Fruit fly (Drosophila melanogaster) whole organism, embryonic: Measurements from ENCODE around the gene Hr4.

Experiments used
- Ada2b ChIP-seq: fragments of 200-800 bp; sonication (Bioruptor generic); IDR thresholded peaks from 2 replicates; pipeline ENCODE4 v1.3.6; 2022; ENCODE audit warnings: missing biosample characterization, missing genetic modification characterization
- Adf1 ChIP-seq: fragments of 200-800 bp; sonication (Bioruptor generic); IDR thresholded peaks from 2 replicates; pipeline ENCODE4 v1.3.6; 2022; ENCODE audit warnings: missing biosample characterization, missing genetic modification characterization
- Atf6 ChIP-seq: fragments of 200-800 bp; sonication (Bioruptor generic); IDR thresholded peaks from 2 replicates; pipeline ENCODE4 v1.3.6; 2022; ENCODE audit warnings: missing biosample characterization, missing genetic modification characterization
- CG11085 ChIP-seq: fragments of 200-800 bp; sonication (Bioruptor generic); IDR thresholded peaks from 2 replicates; pipeline ENCODE4 v1.3.6; 2022; ENCODE audit warnings: missing biosample characterization, missing genetic modification characterization
- CG11093 ChIP-seq: fragments of 200-800 bp; sonication (Bioruptor generic); IDR thresholded peaks from 3 replicates; pipeline ENCODE4 v1.3.6; 2022; ENCODE audit warnings: missing biosample characterization, missing genetic modification characterization
- CG11504 ChIP-seq: fragments of 200-800 bp; sonication (Bioruptor generic); optimal IDR thresholded peaks from 3 replicates; lab custom pipeline; 2019; ENCODE audit warnings: missing biosample characterization, mild to moderate bottlenecking, missing genetic modification characterization, moderate library complexity
- CG12104 ChIP-seq: fragments of 200-800 bp; sonication (Bioruptor generic); optimal IDR thresholded peaks from 3 replicates; lab custom pipeline; 2016; ENCODE audit warnings: missing biosample characterization, missing genetic modification characterization
- CG13123 ChIP-seq: fragments of 200-800 bp; sonication (Bioruptor generic); optimal IDR thresholded peaks from 2 replicates; lab custom pipeline; 2016; ENCODE audit warnings: missing biosample characterization, missing genetic modification characterization
- CG1529 ChIP-seq: fragments of 200-800 bp; sonication (Bioruptor generic); optimal IDR thresholded peaks from 3 replicates; lab custom pipeline; 2018; ENCODE audit warnings: missing biosample characterization, missing genetic modification characterization
- CG15696 ChIP-seq: fragments of 200-800 bp; sonication (Bioruptor generic); optimal IDR thresholded peaks from 2 replicates; lab custom pipeline; 2019; ENCODE audit warnings: missing biosample characterization, mild to moderate bottlenecking, missing genetic modification characterization, moderate library complexity
- CG17359 ChIP-seq: fragments of 200-800 bp; sonication (Bioruptor generic); optimal IDR thresholded peaks from 3 replicates; lab custom pipeline; 2018; ENCODE audit warnings: missing biosample characterization, mild to moderate bottlenecking, missing genetic modification characterization, moderate library complexity
- CG17612 ChIP-seq: fragments of 200-800 bp; sonication (Bioruptor generic); IDR thresholded peaks from 2 replicates; pipeline ENCODE4 v1.3.6; 2022; ENCODE audit warnings: missing biosample characterization, missing genetic modification characterization
- CG18599 ChIP-seq: fragments of 200-800 bp; sonication (Bioruptor generic); optimal IDR thresholded peaks from 3 replicates; lab custom pipeline; 2017; ENCODE audit warnings: missing biosample characterization, missing genetic modification characterization, mild to moderate bottlenecking, moderate library complexity, missing genetic modification reagents
- CG2202 ChIP-seq: fragments of 200-800 bp; sonication (Bioruptor generic); optimal IDR thresholded peaks from 2 replicates; lab custom pipeline; 2018; ENCODE audit warnings: missing biosample characterization, mild to moderate bottlenecking, missing genetic modification characterization
- CG32532 ChIP-seq: fragments of 200-800 bp; sonication (Bioruptor generic); IDR thresholded peaks from 2 replicates; pipeline ENCODE4 v1.3.6; 2022; ENCODE audit warnings: missing biosample characterization, missing genetic modification characterization
- CG32767 ChIP-seq: fragments of 200-800 bp; sonication (Bioruptor generic); IDR thresholded peaks from 2 replicates; pipeline ENCODE4 v1.3.6; 2022; ENCODE audit warnings: missing biosample characterization, missing genetic modification characterization
- CG3281 ChIP-seq: fragments of 200-800 bp; sonication (Bioruptor generic); optimal IDR thresholded peaks from 3 replicates; lab custom pipeline; 2017; ENCODE audit warnings: missing biosample characterization, mild to moderate bottlenecking, missing genetic modification characterization
- CG4617 ChIP-seq: fragments of 200-800 bp; sonication (Bioruptor generic); optimal IDR thresholded peaks from 3 replicates; lab custom pipeline; 2016; ENCODE audit warnings: missing biosample characterization, missing genetic modification characterization, borderline replicate concordance
- CG5245 ChIP-seq: fragments of 200-800 bp; sonication (Bioruptor generic); optimal IDR thresholded peaks from 3 replicates; lab custom pipeline; 2016; ENCODE audit warnings: missing biosample characterization, missing genetic modification characterization
- CG6272 ChIP-seq: fragments of 200-800 bp; sonication (Bioruptor generic); IDR thresholded peaks from 2 replicates; pipeline ENCODE4 v1.3.6; 2022; ENCODE audit warnings: missing biosample characterization, missing genetic modification characterization
- CG6683 ChIP-seq: fragments of 200-800 bp; sonication (Bioruptor generic); optimal IDR thresholded peaks from 2 replicates; lab custom pipeline; 2017; ENCODE audit warnings: missing biosample characterization, mild to moderate bottlenecking, missing genetic modification characterization, missing genetic modification reagents
- CG6854 ChIP-seq: fragments of 200-800 bp; sonication (Bioruptor generic); optimal IDR thresholded peaks from 3 replicates; lab custom pipeline; 2017; ENCODE audit warnings: missing biosample characterization, mild to moderate bottlenecking, missing genetic modification characterization
- CG7987 ChIP-seq: fragments of 200-800 bp; sonication (Bioruptor generic); optimal IDR thresholded peaks from 2 replicates; lab custom pipeline; 2018; ENCODE audit warnings: missing biosample characterization, mild to moderate bottlenecking, missing genetic modification characterization, moderate library complexity
- CG9932 ChIP-seq: fragments of 200-800 bp; sonication (Bioruptor generic); IDR thresholded peaks from 2 replicates; pipeline ENCODE4 v1.3.6; 2022; ENCODE audit warnings: missing biosample characterization, missing genetic modification characterization
- D19A ChIP-seq: fragments of 200-800 bp; optimal IDR thresholded peaks from 3 replicates; lab custom pipeline; 2019; ENCODE audit warnings: missing biosample characterization, mild to moderate bottlenecking, missing genetic modification characterization, moderate library complexity
- Dad ChIP-seq: fragments of 200-800 bp; sonication (Bioruptor generic); optimal IDR thresholded peaks from 3 replicates; lab custom pipeline; 2016; ENCODE audit warnings: missing biosample characterization, missing genetic modification characterization
- Dip3 ChIP-seq: fragments of 200-800 bp; sonication (Bioruptor generic); optimal IDR thresholded peaks from 3 replicates; lab custom pipeline; 2016; ENCODE audit warnings: missing biosample characterization, missing genetic modification characterization
- Doc3 ChIP-seq: fragments of 200-800 bp; sonication (Bioruptor generic); IDR thresholded peaks from 3 replicates; pipeline ENCODE4 v1.3.6; 2022; ENCODE audit warnings: missing biosample characterization, missing genetic modification characterization; ENCODE audit not compliant: partially characterized antibody
- Lim3 ChIP-seq: fragments of 200-800 bp; sonication (Bioruptor generic); IDR thresholded peaks from 2 replicates; pipeline ENCODE4 v1.3.6; 2022; ENCODE audit warnings: missing biosample characterization, missing genetic modification characterization
- NK7.1 ChIP-seq: fragments of 200-800 bp; sonication (Bioruptor generic); optimal IDR thresholded peaks from 3 replicates; lab custom pipeline; 2016; ENCODE audit warnings: missing biosample characterization, missing genetic modification characterization
- Sin3A ChIP-seq: fragments of >200 bp; optimal IDR thresholded peaks from 2 replicates; lab custom pipeline; 2018
- Taf1 ChIP-seq: fragments of 200-800 bp; sonication (Bioruptor generic); IDR thresholded peaks from 2 replicates; pipeline ENCODE4 v1.3.6; 2022; ENCODE audit warnings: missing biosample characterization, missing genetic modification characterization
- Xbp1 ChIP-seq: fragments of 200-800 bp; sonication (Bioruptor generic); optimal IDR thresholded peaks from 3 replicates; lab custom pipeline; 2016; ENCODE audit warnings: missing biosample characterization, mild to moderate bottlenecking, missing genetic modification characterization
- bsh ChIP-seq, 2 experiments: fragments of 200-800 bp; sonication (Bioruptor generic); optimal IDR thresholded peaks; 2 replicates each; lab custom pipeline; 2017 to 2018; ENCODE audit warnings: mild to moderate bottlenecking in 2 of 2, missing biosample characterization in 2 of 2, missing genetic modification characterization in 2 of 2, moderate library complexity in 1 of 2
- cas ChIP-seq: fragments of 200-800 bp; sonication (Bioruptor generic); IDR thresholded peaks from 2 replicates; pipeline ENCODE4 v1.3.6; 2022; ENCODE audit warnings: missing biosample characterization, missing genetic modification characterization
- da ChIP-seq: fragments of 200-800 bp; sonication (Bioruptor generic); optimal IDR thresholded peaks from 2 replicates; lab custom pipeline; 2016; ENCODE audit warnings: missing biosample characterization, missing genetic modification characterization
- dan ChIP-seq: fragments of 200-800 bp; sonication (Bioruptor generic); IDR thresholded peaks from 2 replicates; pipeline ENCODE4 v1.3.6; 2022; ENCODE audit warnings: missing biosample characterization, missing genetic modification characterization
- fd64A ChIP-seq: fragments of 200-800 bp; sonication (Bioruptor generic); optimal IDR thresholded peaks from 3 replicates; lab custom pipeline; 2018; ENCODE audit warnings: missing biosample characterization, mild to moderate bottlenecking, missing genetic modification characterization
- fu2 ChIP-seq: fragments of 200-800 bp; sonication (Bioruptor generic); optimal IDR thresholded peaks from 2 replicates; lab custom pipeline; 2016; ENCODE audit warnings: missing biosample characterization, missing genetic modification characterization
- gt ChIP-seq: fragments of 200-800 bp; sonication (Bioruptor generic); IDR thresholded peaks from 2 replicates; pipeline ENCODE4 v1.3.6; 2022; ENCODE audit warnings: missing biosample characterization, missing genetic modification characterization
- hbn ChIP-seq: fragments of 200-800 bp; sonication (Bioruptor generic); IDR thresholded peaks from 2 replicates; pipeline ENCODE4 v1.3.6; 2022; ENCODE audit warnings: missing biosample characterization, missing genetic modification characterization; ENCODE audit not compliant: partially characterized antibody
- jigr1 ChIP-seq: fragments of 200-800 bp; sonication (Bioruptor generic); IDR thresholded peaks from 3 replicates; pipeline ENCODE4 v1.3.6; 2022; ENCODE audit warnings: missing biosample characterization, missing genetic modification characterization
- nau ChIP-seq: fragments of 200-800 bp; sonication (Bioruptor generic); optimal IDR thresholded peaks from 3 replicates; lab custom pipeline; 2017; ENCODE audit warnings: missing biosample characterization, mild to moderate bottlenecking, missing genetic modification characterization, missing genetic modification reagents
- oc ChIP-seq: fragments of 200-800 bp; sonication (Bioruptor generic); optimal IDR thresholded peaks from 2 replicates; lab custom pipeline; 2018; ENCODE audit warnings: missing biosample characterization, mild to moderate bottlenecking, missing genetic modification characterization, moderate library complexity
- prd ChIP-seq, 3 experiments: fragments of >200 bp in 2 of 3; fragments of 200-800 bp in 1 of 3; sonication (Bioruptor generic) in 1 of 3; optimal IDR thresholded peaks in 2 of 3; IDR thresholded peaks in 1 of 3; 2 replicates in 2 of 3; 3 replicates in 1 of 3; pipeline versions ENCODE4 v1.3.6 to Lab custom; 2017 to 2022; ENCODE audit warnings: missing biosample characterization in 1 of 3, missing genetic modification characterization in 1 of 3
- rib ChIP-seq: fragments of 200-800 bp; sonication (Bioruptor generic); IDR thresholded peaks from 2 replicates; pipeline ENCODE4 v1.3.6; 2022; ENCODE audit warnings: missing biosample characterization, missing genetic modification characterization
- seq ChIP-seq: fragments of 200-800 bp; sonication (Bioruptor generic); IDR thresholded peaks from 2 replicates; pipeline ENCODE4 v1.3.6; 2022; ENCODE audit warnings: missing biosample characterization, missing genetic modification characterization
- sisA ChIP-seq: fragments of 200-800 bp; sonication (Bioruptor generic); IDR thresholded peaks from 2 replicates; pipeline ENCODE4 v1.3.6; 2022; ENCODE audit warnings: missing biosample characterization, missing genetic modification characterization
- tgo ChIP-seq: fragments of 200-800 bp; sonication (Bioruptor generic); IDR thresholded peaks from 3 replicates; pipeline ENCODE4 v1.3.6; 2022; ENCODE audit warnings: missing biosample characterization, missing genetic modification characterization
- twi ChIP-seq: fragments of 200-800 bp; optimal IDR thresholded peaks from 2 replicates; lab custom pipeline; 2019; ENCODE audit warnings: missing biosample characterization, mild to moderate bottlenecking, missing genetic modification characterization, moderate library complexity

The Hr4 gene

DNA sequence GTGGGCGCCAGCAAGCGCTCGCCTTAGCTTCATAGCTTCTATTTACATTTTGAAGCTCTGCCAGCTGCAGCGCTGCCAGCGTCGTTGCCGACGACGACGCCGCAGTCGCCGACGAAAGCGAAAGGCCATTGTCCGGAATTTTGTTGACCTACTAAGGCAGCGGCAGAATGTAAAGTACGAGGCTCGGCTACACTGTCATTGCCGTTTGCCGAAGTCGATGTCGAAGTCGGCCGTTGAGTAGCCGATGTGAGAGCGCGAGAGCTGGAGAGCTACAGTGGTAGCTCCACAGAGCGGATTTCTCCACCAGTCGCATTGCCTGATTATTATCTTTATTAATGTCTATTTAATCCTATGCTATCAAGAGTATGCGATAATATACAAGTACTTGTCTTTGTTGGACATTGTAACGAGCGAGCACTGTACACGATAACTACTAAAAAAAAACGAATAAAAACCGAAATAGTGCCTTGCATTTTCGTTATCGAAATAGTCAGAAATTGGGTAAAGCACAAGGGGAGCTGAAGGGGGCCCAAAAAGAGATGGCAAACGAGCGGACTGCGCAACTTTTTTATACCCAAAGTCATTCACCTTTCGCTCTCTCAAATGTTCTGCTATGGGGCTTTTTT, 22.0 kb downstream of the Hr4 start (continued):
- TF ChIP-seq CG1529 (GFP tag; lab: Kevin White, UChicago), result peak; percentile 91
- peak; percentile 91 for TF ChIP-seq Lim3 (GFP tag; lab: Robert Waterston, UW)
- peak; percentile 91 for TF ChIP-seq Adf1 (GFP tag; lab: Robert Waterston, UW)
- peak; percentile 91 for TF ChIP-seq CG32767 (GFP tag; lab: Robert Waterston, UW)
- TF ChIP-seq Atf6 (GFP tag; lab: Robert Waterston, UW), result peak; percentile 93
- TF ChIP-seq oc (tag; lab: Kevin White, UChicago), result peak; percentile 96
- TF ChIP-seq CG17359, result peak; percentile 97
- TF ChIP-seq CG11504 (tag; lab: Kevin White, UChicago), result peak; percentile 95
- peak; percentile 94 for TF ChIP-seq CG18599
- peak; percentile 86 for TF ChIP-seq CG12104
- peak; percentile 70 for TF ChIP-seq twi (tag; lab: Kevin White, UChicago)
- TF ChIP-seq sisA (GFP tag; lab: Robert Waterston, UW), result peak; percentile 98
- peak; percentile 85 for TF ChIP-seq CG7987
- no peak for TF ChIP-seq prd (optimal IDR thresholded peaks at IDR 0.05; lab: Kevin White, UChicago)
- TF ChIP-seq prd (GFP tag; IDR thresholded peaks at IDR 0.05; lab: Robert Waterston, UW), result peak; percentile 96
- peak; percentile 92 for TF ChIP-seq CG32532 (GFP tag; lab: Robert Waterston, UW)
- peak; percentile 56; the same call in 1 of the 2 replicates for TF ChIP-seq cas (GFP tag; lab: Robert Waterston, UW)
- TF ChIP-seq CG3281 (GFP tag; lab: Kevin White, UChicago), result peak; percentile 88
- TF ChIP-seq CG6683 (GFP tag; lab: Kevin White, UChicago), result peak; percentile 86
- no peak for TF ChIP-seq hbn (GFP tag; lab: Robert Waterston, UW)
- TF ChIP-seq CG2202, result peak; percentile 42
- peak; percentile 95 for TF ChIP-seq CG11093 (GFP tag; lab: Robert Waterston, UW)
- peak; percentile 93 for TF ChIP-seq seq (GFP tag; lab: Robert Waterston, UW)
- peak; percentile 81 for TF ChIP-seq CG17612 (GFP tag; lab: Robert Waterston, UW)
- TF ChIP-seq CG15696 (tag; lab: Kevin White, UChicago), result peak; percentile 63
- peak; percentile 90 for TF ChIP-seq Dip3 (GFP tag; lab: Kevin White, UChicago)
- TF ChIP-seq NK7.1 (GFP tag; lab: Kevin White, UChicago), result peak; percentile 85
- TF ChIP-seq CG4617 (GFP tag; lab: Kevin White, UChicago), result peak; percentile 87
- peak; percentile 84 for TF ChIP-seq rib (GFP tag; lab: Robert Waterston, UW)
- TF ChIP-seq fu2 (GFP tag; lab: Kevin White, UChicago), result peak; percentile 89
- TF ChIP-seq gt (GFP tag; lab: Robert Waterston, UW), result peak; percentile 89
- TF ChIP-seq D19A (tag; lab: Kevin White, UChicago), result peak; percentile 79
- TF ChIP-seq Xbp1 (GFP tag; lab: Kevin White, UChicago), result peak; percentile 97
- peak; percentile 26 to 95 for TF ChIP-seq bsh (GFP tag; optimal IDR thresholded peaks at IDR 0.05; lab: Kevin White, UChicago)
- TF ChIP-seq CG11085 (GFP tag; lab: Robert Waterston, UW), result peak; percentile 85
- TF ChIP-seq fd64A (GFP tag; lab: Kevin White, UChicago), result peak; percentile 91
- TF ChIP-seq Dad (GFP tag; lab: Kevin White, UChicago), result peak; percentile 87
- peak; percentile 94 for TF ChIP-seq tgo (GFP tag; lab: Robert Waterston, UW)
- TF ChIP-seq CG13123 (GFP tag; lab: Kevin White, UChicago), result peak; percentile 86
- peak; percentile 57 for TF ChIP-seq da (GFP tag; lab: Kevin White, UChicago)
- TF ChIP-seq jigr1 (GFP tag; lab: Robert Waterston, UW), result peak; percentile 92
- TF ChIP-seq CG6272 (GFP tag; lab: Robert Waterston, UW), result peak; percentile 92
- TF ChIP-seq Doc3 (GFP tag; lab: Robert Waterston, UW), result no peak
- peak; percentile 68 for TF ChIP-seq dan (GFP tag; lab: Robert Waterston, UW)
- TF ChIP-seq CG9932 (GFP tag; lab: Robert Waterston, UW), result peak; percentile 88
- peak; percentile 84 for TF ChIP-seq CG6854
- TF ChIP-seq nau (GFP tag; lab: Kevin White, UChicago), result peak; percentile 90
- no peak for TF ChIP-seq Sin3A
- TF ChIP-seq Taf1 (GFP tag; lab: Robert Waterston, UW), result peak; percentile 79
- peak; percentile 94 for TF ChIP-seq CG5245 (GFP tag; lab: Kevin White, UChicago)
- TF ChIP-seq Ada2b (GFP tag; lab: Robert Waterston, UW), result peak; percentile 97
